Worm (Caenorhabditis elegans) whole organism, L4/young adult: ENCODE results near the gene Y75B7B.1.

Source experiments
- W03F9.2 ChIP-seq: fragments of 150-350 bp; optimal IDR thresholded peaks from 2 replicates; lab custom pipeline; 2014; ENCODE audit warnings: missing biosample characterization, missing genetic modification characterization
- dao-5 ChIP-seq: sonication (generic microtip); optimal IDR thresholded peaks from 2 replicates; lab custom pipeline; 2016; ENCODE audit warnings: missing genotype, missing genetic modification characterization, moderate library complexity, missing compliant biosample characterization
- him-1 ChIP-seq: sonication (generic microtip); optimal IDR thresholded peaks from 2 replicates; lab custom pipeline; 2016; ENCODE audit warnings: missing genotype, missing genetic modification reagents, missing genetic modification characterization, missing compliant biosample characterization

The Y75B7B.1 gene

DNA sequence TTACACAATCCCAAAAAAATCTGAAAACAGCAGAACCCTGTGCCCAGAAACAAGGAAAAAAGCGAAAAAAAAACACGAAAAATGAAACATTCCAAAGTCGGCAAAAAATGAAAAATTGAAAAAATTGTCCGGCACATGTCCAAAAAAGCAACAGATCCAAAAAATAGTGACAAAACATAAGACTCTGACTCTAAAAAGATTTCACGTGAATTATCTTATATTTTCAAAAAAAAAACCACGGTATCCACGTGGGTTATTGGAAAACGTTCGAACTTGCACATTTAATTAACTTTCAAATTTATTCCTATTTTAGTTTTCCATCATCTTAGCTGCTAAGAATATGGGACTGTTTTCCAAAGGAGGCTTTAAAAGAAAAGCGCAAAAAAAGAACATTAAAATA lies at the start of gene Y75B7B.1:
TSS of gene Y75B7B.1 (plus strand) at position 301 of the 400 bp plus-strand sequence.
- TF ChIP-seq W03F9.2 (tag; lab: Kevin White, UChicago) (no peak), dao-5 (tag; lab: Kevin White, UChicago) (no peak), him-1 (tag; lab: Kevin White, UChicago) (no peak)

DNA sequence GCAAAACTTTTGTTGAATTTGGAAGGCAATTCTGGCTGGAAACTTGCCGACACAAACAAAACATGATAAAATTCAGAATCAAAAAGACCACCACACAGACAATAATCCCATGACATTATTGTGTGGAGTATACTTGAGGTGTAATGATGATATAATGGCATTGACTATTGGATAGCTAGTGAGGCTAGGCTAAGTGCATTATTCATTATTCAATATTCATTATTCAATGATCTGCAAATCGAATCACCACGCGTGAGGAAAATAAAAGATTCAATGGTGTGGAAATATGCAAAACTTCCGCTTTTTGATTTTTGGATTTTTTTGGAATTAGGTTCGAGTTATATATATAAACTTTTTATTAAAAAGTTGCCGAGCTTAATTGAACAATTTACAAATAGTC lies 47.2 kb upstream of the Y75B7B.1 start:
- no peak for TF ChIP-seq W03F9.2 (tag; lab: Kevin White, UChicago)
- no peak for TF ChIP-seq him-1 (tag; lab: Kevin White, UChicago)
- no peak for TF ChIP-seq dao-5 (tag; lab: Kevin White, UChicago)

DNA sequence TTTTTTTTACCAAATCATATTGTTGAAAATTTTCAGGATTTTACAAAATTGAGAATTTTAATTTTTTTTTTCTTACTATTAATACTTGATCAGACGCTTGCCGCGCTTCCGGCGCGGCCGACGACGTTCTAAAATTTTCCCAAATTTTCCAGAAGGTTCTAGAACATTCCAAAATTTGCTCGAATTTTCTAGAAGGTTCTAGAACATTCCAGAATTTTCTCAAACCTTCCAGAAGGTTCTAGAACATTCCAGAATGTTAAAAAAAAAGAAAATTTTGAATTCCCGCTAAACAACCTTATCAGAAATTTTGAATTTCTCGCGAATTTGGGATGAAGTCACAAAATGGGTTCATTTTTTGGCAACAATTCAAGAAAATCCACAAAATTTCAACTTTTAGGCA lies 44.5 kb upstream of the Y75B7B.1 start:
- TF ChIP-seq him-1 (tag; lab: Kevin White, UChicago) (no peak), dao-5 (tag; lab: Kevin White, UChicago) (no peak), W03F9.2 (tag; lab: Kevin White, UChicago) (no peak)

DNA sequence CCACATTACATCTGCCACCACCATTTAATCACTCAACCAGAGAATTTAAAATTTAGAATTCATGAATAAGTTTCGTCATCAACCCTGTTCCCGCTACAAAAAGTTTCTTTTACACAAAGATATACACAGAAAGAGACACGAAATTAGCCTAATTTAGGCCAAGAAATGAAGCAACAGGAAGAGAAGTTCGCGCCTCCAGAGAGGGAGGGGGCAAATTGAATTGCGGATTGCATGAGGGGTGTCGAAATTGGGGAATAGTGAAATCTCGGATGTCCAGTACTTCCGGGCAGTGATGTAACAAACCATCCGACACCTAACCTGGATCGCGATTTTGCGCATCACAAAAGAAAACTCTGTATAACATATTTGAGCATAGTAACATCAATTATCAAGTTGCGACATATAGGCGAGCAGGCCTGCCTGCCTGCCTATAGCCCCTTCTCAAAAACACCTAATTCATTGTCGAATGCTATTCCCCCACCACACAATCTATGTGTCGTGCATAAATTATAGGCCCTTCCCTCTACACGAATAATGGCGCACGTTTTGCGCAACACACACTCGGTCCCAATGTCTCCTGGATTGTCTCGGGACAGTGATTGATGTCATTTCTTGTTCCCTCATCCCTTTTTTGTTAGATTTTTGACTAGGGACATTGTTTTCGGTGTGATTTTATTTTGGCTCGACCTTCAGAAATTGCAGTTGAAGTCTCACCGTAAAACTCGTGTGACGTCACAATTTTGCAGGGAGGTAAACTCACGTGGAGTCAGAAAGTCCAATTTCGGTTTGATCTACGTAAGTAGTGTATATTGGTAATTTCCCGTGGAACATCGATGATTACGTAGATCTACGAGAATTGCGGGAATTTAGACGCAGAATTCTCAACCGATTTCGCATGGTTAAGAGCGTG lies 42.7 kb upstream of the Y75B7B.1 start:
- no peak for TF ChIP-seq him-1 (tag; lab: Kevin White, UChicago)

DNA sequence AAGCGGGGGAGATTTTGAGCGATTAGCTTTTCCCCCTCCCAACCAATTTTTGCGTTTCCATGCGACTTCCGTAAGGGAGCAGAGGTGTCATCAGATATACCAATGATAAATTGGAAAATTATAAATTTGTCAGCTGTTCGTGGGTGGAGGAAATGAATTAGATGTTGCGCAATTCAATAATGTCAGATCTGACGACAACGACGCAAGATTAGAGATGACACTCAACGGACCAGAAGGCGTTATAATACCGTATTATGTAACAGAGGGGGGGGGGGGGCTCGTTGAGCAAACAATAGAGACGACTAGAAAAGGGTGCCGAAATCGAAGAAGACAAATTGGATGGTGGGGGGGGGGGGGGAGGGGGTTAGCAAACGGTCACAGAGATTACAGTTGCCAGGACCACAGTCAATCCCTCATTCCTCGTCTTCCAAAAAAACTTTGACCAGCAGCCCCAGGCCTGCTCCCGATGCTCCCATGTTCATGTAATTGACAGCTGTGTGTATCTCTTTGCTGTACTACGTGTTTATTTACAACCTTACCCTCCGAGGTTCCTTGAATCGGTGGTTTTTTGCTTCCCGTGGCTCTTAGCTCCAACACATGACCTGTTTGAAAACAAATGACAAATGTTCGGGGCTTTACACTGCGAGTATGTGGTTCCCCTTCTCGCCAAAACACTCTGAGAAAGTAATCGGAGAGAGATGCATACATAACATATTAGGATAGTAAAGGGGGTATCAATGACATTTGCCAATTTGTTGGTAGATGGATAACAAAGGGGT lies 41.6 kb upstream of the Y75B7B.1 start:
- TF ChIP-seq him-1 (tag; lab: Kevin White, UChicago): no peak
- no peak for TF ChIP-seq dao-5 (tag; lab: Kevin White, UChicago)
- TF ChIP-seq W03F9.2 (tag; lab: Kevin White, UChicago): no peak

DNA sequence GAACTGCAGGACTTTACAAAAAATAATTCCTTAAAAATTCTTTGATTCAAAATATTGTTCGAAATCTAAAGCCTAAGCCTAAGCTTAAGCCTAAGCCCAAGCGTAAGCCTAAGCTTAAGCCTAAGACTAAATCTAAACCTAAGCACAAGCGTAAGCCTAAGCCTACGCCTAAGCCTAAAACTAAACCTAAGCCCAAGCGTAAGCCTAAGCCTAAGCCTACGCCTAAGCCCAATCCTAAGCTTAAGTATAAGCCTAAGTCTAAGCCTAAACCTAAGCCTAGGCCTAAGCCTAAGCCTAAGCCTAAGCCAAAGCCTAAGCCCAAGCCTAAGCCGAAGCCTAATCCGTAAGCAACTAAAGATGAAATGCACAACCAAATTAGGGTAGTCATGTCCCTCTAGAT lies 40.2 kb upstream of the Y75B7B.1 start:
- TF ChIP-seq dao-5 (tag; lab: Kevin White, UChicago) (no peak), W03F9.2 (tag; lab: Kevin White, UChicago) (no peak)

DNA sequence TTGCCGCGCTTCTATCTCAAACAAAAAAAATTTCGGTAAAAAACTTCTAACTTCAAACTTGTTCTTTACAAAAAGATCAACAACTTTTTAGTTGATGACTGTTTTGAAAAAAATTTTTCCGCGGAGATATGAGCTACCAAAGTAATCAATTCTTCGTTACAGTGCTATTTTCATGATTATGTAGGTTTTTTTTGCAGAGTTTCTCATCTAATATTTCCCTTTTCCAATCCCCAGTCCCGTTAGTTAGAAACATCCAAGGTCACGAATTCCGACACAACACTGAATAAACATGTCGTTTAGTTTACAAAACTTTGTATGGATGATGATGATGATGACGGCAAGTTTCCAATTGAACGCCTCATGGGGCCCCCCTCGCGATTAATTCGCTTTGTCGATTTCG lies 38.1 kb upstream of the Y75B7B.1 start:
- no peak for TF ChIP-seq W03F9.2 (tag; lab: Kevin White, UChicago)
- no peak for TF ChIP-seq him-1 (tag; lab: Kevin White, UChicago)

DNA sequence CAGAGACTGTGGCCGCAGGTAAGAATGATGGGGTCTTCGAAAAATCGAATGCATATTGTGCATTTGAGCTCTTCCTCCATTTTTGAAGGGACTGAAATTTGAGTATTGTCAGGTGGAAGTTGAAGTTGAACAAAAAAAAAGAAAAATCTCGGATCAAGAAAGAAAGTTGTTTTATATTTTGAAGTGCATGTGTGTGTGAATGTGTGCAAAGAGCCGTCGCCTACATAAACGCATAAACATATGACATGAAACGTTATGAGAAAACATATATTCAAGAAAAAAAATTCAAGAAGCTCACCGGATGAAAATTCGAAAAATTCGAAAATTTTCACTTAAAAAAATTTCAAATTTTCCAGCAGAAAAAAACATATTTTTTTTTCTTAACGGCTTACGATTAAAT lies 35.4 kb upstream of the Y75B7B.1 start, which contains the start of gene madd-2:
TSS of gene madd-2 (minus strand) at position 101 of the 400 bp plus-strand sequence.
- TF ChIP-seq him-1 (tag; lab: Kevin White, UChicago) (no peak), dao-5 (tag; lab: Kevin White, UChicago) (no peak), W03F9.2 (tag; lab: Kevin White, UChicago) (no peak)

DNA sequence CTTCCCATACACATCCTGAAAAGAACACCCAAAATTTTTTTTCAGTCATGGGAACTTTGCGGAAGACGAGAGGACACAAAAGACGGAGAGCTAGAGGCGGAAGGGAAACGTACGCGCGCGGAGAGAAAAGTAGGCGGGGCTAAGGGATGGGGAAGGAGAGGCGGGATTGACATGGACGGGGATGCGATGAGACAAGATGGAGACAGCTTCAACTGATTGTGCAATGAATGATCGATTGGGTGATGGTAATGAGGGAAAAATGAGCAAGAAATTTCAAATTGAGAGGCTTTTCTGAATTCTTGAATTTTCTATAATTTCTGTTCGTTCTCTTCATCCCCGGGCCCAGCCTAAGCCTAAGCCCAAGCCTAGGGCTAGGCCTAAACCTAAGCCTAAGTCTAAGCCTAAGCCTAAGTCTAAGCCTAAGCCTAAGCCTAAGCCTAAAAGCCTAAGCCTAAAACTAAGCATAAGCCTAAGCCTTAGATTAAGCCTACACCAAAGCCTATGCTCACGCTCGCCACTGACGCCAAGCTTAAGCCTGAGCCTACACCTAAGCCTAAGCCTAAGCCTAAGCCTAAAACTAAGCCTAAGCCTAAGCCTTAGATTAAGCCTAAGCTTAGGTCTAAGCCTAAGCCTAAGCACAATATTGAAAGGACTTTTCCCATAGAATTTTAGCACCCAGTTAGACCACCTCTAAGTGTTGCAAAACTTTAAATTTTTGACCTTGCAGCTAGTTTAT lies 34.2 kb upstream of the Y75B7B.1 start:
- TF ChIP-seq him-1 (tag; lab: Kevin White, UChicago) (no peak), dao-5 (tag; lab: Kevin White, UChicago) (no peak), W03F9.2 (tag; lab: Kevin White, UChicago) (no peak)

DNA sequence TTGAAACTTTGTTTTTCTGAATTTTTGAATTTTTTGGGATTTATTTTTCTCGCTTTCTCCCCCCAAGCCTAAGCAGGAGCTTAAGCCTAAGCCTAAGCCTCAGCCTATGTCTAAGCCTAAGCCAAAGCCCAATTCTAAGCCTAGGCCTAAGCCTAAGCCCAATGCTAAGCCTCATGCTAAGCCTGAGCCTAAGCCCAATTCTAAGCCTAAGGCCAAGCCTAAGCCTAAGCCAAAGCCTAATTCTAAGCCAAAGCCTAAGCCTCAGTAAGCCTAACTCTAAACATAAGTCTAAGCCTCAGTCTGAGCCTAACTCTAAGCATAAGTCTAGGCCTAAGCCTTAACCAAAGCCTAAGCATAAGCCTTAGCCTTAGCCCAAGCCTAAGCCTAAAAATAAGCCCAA lies 28.3 kb upstream of the Y75B7B.1 start:
- TF ChIP-seq W03F9.2 (tag; lab: Kevin White, UChicago) (no peak), him-1 (tag; lab: Kevin White, UChicago) (no peak), dao-5 (tag; lab: Kevin White, UChicago) (no peak)

DNA sequence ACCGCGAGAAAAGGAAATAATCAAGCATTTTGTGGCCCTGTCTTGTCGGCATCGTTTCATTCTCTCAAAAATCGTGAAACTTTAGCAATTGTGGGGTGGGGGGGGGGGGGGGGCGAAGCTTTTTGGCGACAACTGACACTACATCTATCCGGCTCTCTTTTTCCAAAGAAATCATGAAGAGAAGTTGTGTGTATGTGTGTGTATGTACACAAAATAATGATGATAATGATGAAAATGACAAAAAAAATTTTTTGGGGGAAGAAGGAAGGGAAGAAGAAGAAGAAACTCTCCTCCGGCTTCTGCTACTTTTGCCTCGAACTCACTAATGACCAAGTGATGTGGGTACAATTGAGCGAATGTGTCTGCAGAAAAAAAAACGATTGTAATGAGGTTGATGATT lies 27.7 kb upstream of the Y75B7B.1 start:
- TF ChIP-seq W03F9.2 (tag; lab: Kevin White, UChicago): no peak

DNA sequence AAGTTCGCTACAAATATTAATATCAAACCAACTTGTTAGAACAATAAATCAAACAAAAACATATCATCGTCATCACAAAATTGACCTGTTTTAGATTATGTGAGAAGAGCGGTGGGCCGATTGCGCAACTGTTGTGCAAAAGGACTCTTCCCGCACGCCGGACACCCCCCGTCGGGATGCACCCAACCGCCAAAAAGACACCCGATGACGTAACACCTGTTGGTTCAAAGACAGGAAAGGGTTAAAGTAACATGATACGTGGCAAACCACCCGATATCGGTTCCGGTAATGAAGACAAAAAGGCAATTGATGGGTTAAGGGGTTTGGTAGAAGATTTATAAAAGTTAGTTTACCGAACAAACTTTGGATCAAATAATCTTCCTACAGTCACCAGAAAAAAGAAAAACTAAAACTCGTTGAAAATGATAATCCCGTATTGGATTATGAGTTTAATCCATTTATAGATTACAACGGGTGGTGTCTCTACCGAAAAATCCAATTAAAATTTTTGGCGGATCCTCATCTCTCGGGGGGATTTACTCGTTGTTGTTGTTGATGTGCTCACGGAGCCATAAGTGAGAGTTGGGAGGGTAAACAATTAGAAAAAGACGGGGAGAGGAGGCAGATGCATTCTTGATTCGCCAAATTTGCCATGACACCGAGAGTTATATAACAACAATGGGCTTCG lies 26.5 kb upstream of the Y75B7B.1 start:
- TF ChIP-seq dao-5 (tag; lab: Kevin White, UChicago) (no peak), him-1 (tag; lab: Kevin White, UChicago) (no peak), W03F9.2 (tag; lab: Kevin White, UChicago) (no peak)

DNA sequence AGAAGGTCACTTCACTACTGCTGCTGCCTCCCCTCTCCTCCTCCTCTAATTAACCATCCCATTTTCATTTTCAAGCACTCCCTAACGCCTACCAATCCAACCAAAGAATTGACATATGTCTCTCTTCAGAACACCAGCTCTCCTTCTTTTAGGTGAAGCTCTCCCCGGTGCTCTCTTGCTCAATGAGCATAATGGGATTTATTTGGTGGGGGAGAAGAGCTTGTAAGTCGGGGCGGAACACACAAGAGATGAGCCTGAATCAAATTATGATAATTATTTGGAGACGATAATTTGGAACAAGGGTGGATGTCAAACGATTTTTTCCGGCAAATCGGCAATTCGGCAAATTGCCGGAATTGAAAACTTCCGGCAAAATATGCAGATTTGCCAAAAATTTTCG lies 17.9 kb upstream of the Y75B7B.1 start:
- no peak for TF ChIP-seq W03F9.2 (tag; lab: Kevin White, UChicago)
- no peak for TF ChIP-seq him-1 (tag; lab: Kevin White, UChicago)
- TF ChIP-seq dao-5 (tag; lab: Kevin White, UChicago): no peak
